Worm (Caenorhabditis elegans) whole organism, early embryonic: ENCODE measurements around the gene T04F3.1.

ENCODE experiments used
- B0310.2 ChIP-seq: sonication (generic microtip); optimal IDR thresholded peaks from 2 replicates; lab custom pipeline; 2016; ENCODE audit warnings: mild to moderate bottlenecking, missing genetic modification characterization, missing compliant biosample characterization
- F13C5.2 ChIP-seq: sonication (generic microtip); optimal IDR thresholded peaks from 2 replicates; lab custom pipeline; 2017; ENCODE audit warnings: mild to moderate bottlenecking, missing genetic modification characterization, inconsistent platforms, missing compliant biosample characterization
- aly-1 ChIP-seq: sonication (generic microtip); optimal IDR thresholded peaks from 2 replicates; lab custom pipeline; 2016; ENCODE audit warnings: missing genetic modification characterization, missing compliant biosample characterization
- ama-1 ChIP-seq: fragments of 150-350 bp; optimal IDR thresholded peaks from 2 replicates; lab custom pipeline; 2014
- ceh-13 ChIP-seq: fragments of 200-800 bp; sonication (Bioruptor generic); optimal IDR thresholded peaks from 2 replicates; lab custom pipeline; 2018; ENCODE audit warnings: mild to moderate bottlenecking, missing genetic modification characterization, missing compliant biosample characterization
- ceh-36 ChIP-seq: sonication (generic microtip); optimal IDR thresholded peaks from 2 replicates; lab custom pipeline; 2016; ENCODE audit warnings: missing genetic modification characterization, inconsistent platforms, missing compliant biosample characterization
- ets-7 ChIP-seq: sonication (generic microtip); optimal IDR thresholded peaks from 2 replicates; lab custom pipeline; 2016; ENCODE audit warnings: missing genotype, missing genetic modification characterization, missing compliant biosample characterization
- flt-1 ChIP-seq: fragments of 200-800 bp; sonication (Bioruptor generic); IDR thresholded peaks from 2 replicates; pipeline ENCODE4 v1.3.6; 2022; ENCODE audit warnings: missing genetic modification characterization, missing compliant biosample characterization
- hmbx-1 ChIP-seq: sonication (generic microtip); optimal IDR thresholded peaks from 2 replicates; lab custom pipeline; 2016; ENCODE audit warnings: mild to moderate bottlenecking, missing genetic modification characterization, missing compliant biosample characterization
- hmg-4 ChIP-seq: fragments of 200-800 bp; sonication (Bioruptor generic); optimal IDR thresholded peaks from 2 replicates; lab custom pipeline; 2018; ENCODE audit warnings: mild to moderate bottlenecking, missing genetic modification characterization, missing compliant biosample characterization
- hnd-1 ChIP-seq: sonication (generic microtip); optimal IDR thresholded peaks from 2 replicates; lab custom pipeline; 2016; ENCODE audit warnings: missing genetic modification characterization, missing compliant biosample characterization
- pes-1 ChIP-seq: fragments of 200-800 bp; sonication (Bioruptor generic); IDR thresholded peaks from 2 replicates; pipeline ENCODE4 v1.3.6; 2022; ENCODE audit warnings: missing genetic modification reagents, missing genetic modification characterization, missing compliant biosample characterization
- scrt-1 ChIP-seq: fragments of 200-800 bp; sonication (Bioruptor generic); IDR thresholded peaks from 2 replicates; pipeline ENCODE4 v1.3.6; 2022; ENCODE audit warnings: missing genetic modification characterization, missing compliant biosample characterization
- sea-1 ChIP-seq: fragments of 200-800 bp; sonication (Bioruptor generic); conservative IDR thresholded peaks from 2 replicates; pipeline ENCODE4 v1.3.6; 2022; ENCODE audit warnings: missing genetic modification characterization, missing compliant biosample characterization
- tbx-11 ChIP-seq: fragments of 200-800 bp; sonication (Bioruptor generic); IDR thresholded peaks from 2 replicates; pipeline ENCODE4 v1.3.6; 2022; ENCODE audit warnings: missing genetic modification characterization, missing compliant biosample characterization
- tbx-37 ChIP-seq: fragments of 200-800 bp; sonication (Bioruptor generic); conservative IDR thresholded peaks from 2 replicates; pipeline ENCODE4 v1.3.6; 2022; ENCODE audit warnings: missing genetic modification reagents, missing genetic modification characterization, missing compliant biosample characterization
- tra-4 ChIP-seq: sonication (generic microtip); optimal IDR thresholded peaks from 2 replicates; lab custom pipeline; 2017; ENCODE audit warnings: missing genetic modification characterization, missing compliant biosample characterization

Gene T04F3.1

DNA sequence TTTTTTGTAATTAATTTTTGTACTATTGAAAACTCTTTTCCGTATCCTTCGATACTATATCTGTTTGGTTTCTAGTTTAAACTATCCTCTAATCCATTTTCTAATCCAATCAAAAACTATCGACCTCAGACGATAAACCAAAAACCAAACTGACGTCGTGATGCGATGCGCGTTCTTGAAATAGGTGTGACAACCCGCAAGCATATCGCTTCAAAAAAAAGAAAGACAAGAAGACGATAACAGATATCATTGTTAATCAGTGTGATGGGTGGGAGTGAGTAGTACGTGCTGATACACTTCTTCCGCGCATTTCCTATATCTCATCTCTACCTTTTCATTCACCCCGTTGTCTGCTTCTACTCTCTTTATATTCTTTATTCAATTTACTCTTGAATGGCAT is at the start of gene T04F3.1:
Gene T04F3.1, plus strand, starts transcription at position 246 of the 400 bp plus-strand sequence.
- TF ChIP-seq B0310.2 (tag; lab: Kevin White, UChicago) (no peak), pes-1 (no peak), hmbx-1 (tag; lab: Kevin White, UChicago) (no peak), aly-1 (no peak), hnd-1 (tag; lab: Kevin White, UChicago) (no peak), hmg-4 (GFP tag; lab: Kevin White, UChicago) (no peak), scrt-1 (GFP tag; lab: Robert Waterston, UW) (no peak), flt-1 (GFP tag; lab: Robert Waterston, UW) (no peak)

DNA sequence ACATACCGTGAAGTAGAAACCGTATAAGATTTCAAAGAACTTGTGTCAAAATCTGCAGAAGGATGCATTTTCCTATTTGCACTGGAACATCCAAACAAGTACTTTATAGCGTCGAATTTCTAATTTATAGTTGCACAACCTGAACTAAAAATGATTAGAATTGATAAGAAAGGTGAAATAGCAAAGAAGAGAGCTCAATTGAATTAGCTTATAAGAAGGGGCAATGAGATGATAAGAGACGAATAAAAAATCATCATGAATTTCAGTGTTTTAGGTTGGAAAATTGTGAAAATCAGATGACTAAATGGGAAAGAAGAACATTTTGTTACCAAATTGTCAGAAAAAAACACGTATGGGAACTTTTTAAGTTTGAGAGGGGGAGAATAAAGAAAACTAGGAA is 48.3 kb upstream of the T04F3.1 start, which contains the start of gene W05E10.1:
Gene W05E10.1, minus strand, starts transcription at position 139 of the 400 bp plus-strand sequence.
- TF ChIP-seq hnd-1 (tag; lab: Kevin White, UChicago) (no peak), sea-1 (no peak), tbx-11 (no peak), tbx-37 (GFP tag; lab: Robert Waterston, UW) (no peak), hmg-4 (GFP tag; lab: Kevin White, UChicago) (no peak), ceh-13 (GFP tag; lab: Kevin White, UChicago) (no peak), flt-1 (GFP tag; lab: Robert Waterston, UW) (no peak), scrt-1 (GFP tag; lab: Robert Waterston, UW) (no peak), tra-4 (tag; lab: Kevin White, UChicago) (no peak), ceh-36 (no peak), B0310.2 (tag; lab: Kevin White, UChicago) (no peak), ets-7 (tag; lab: Kevin White, UChicago) (no peak), aly-1 (no peak)

DNA sequence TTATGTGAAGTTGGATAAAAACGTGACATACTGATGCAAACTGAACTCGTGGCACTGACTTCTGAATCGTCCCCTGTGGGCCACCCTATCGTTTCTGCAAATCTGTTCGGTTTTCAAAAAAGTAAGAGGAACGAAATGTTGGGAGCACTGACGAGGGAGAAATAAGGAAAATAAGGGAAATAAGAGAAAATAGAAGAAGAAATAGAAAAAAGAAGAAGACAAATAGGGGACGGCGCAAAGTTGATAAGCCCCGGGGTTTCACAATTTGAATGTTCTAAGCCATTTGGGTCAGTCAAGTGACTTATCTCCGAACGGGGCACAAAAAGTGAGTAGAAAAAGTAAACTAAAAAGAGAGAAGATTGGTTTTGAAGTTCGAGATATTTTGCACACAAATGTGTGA is 44.3 kb upstream of the T04F3.1 start, which contains the start of gene W05E10.5:
Gene W05E10.5, minus strand, starts transcription at position 101 of the 400 bp plus-strand sequence.
- TF ChIP-seq flt-1 (GFP tag; lab: Robert Waterston, UW), result no peak

DNA sequence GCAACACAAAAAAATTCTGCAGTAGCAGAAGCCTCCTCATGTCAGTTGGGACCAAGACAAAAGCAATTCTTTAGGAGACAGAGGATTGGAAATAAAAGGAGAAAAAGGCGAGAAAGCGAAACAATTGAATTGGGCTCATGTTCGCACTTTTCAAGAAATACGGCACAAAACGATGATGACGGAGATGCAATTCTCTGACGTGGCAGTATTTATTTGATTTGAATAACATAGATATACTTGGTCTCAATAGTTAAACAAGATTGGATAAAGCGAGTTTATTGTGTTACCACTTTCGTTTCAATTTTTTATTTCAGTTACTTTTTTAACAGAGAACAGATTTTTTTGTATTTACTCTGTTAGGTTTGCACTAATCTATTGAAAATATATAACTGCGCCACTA is 42.4 kb upstream of the T04F3.1 start:
- TF ChIP-seq aly-1, result no peak
- no peak for TF ChIP-seq ceh-36
- no peak for TF ChIP-seq tbx-37 (GFP tag; lab: Robert Waterston, UW)
- TF ChIP-seq hmbx-1 (tag; lab: Kevin White, UChicago), result no peak

DNA sequence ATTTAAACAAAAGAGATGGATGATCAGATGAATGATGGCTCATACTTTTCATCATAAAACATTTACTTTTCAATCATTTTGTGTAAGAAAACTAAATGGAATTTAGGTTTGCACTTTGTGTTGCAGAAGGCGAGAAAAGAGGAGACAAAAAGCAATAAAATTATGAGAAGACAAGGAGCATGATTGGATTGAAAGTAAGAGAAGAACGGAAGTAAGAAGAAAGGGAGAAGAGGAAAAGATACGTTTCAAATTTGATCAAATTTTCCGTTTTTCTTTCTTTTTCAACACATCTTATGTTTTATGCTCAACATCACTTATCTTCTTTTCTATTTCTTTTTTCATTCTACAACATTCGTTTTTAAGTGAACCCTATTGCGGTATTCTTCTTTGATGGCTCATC is 35.2 kb upstream of the T04F3.1 start:
- TF ChIP-seq ceh-13 (GFP tag; lab: Kevin White, UChicago) (no peak), pes-1 (no peak), tbx-37 (GFP tag; lab: Robert Waterston, UW) (no peak), ama-1 (lab: Kevin White, UChicago) (no peak), hmbx-1 (tag; lab: Kevin White, UChicago) (no peak), F13C5.2 (tag; lab: Kevin White, UChicago) (no peak), hnd-1 (tag; lab: Kevin White, UChicago) (no peak), scrt-1 (GFP tag; lab: Robert Waterston, UW) (no peak), B0310.2 (tag; lab: Kevin White, UChicago) (no peak)

DNA sequence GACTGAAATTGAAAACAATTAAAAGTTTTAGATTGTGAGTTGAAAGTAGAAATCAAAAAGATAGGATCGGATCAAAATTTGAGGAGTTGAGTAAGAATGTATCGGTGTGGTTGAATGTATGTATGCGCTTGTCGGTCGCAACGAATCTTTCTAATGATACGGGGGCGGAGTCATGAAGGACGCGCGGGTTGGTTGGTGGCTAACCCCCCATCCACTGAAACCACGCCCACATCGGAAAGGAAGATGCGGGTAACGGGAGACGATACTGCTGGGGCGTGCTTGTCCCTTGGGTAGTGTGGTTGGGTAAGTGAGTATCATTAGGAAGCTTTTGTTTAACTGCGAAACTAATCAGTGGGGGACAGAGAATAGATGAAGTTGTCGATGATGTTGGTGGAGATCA is 34.5 kb upstream of the T04F3.1 start, which contains the start of gene ceh-32:
Gene ceh-32, minus strand, starts transcription at position 2 of the 400 bp plus-strand sequence.
- TF ChIP-seq F13C5.2 (tag; lab: Kevin White, UChicago), result peak; percentile 1
- TF ChIP-seq hmbx-1 (tag; lab: Kevin White, UChicago), result no peak

DNA sequence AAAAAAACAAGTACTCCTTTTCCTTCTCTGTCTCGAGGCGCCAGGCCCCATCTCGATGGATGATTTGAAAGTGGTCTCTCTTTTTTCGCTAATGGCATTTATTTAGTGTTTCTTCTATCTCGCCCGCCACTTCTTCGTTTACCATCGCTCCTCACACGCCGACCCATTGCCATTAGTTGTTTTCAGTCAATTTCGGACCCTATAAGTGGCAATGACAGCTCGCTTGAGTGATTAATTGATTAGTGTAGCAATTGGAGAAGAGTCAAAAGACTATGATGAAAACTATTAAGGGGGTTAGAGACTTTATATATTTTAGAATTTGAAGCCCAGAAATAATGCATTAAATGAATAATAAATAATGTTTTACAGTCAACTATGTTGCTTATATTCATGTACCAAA is 33.5 kb upstream of the T04F3.1 start:
- no peak for TF ChIP-seq tra-4 (tag; lab: Kevin White, UChicago)
- TF ChIP-seq hnd-1 (tag; lab: Kevin White, UChicago), result no peak
- TF ChIP-seq tbx-11, result no peak
- no peak for TF ChIP-seq ets-7 (tag; lab: Kevin White, UChicago)
- no peak for TF ChIP-seq sea-1
- TF ChIP-seq ama-1 (lab: Kevin White, UChicago), result no peak
- TF ChIP-seq flt-1 (GFP tag; lab: Robert Waterston, UW), result no peak
- TF ChIP-seq pes-1, result no peak
- TF ChIP-seq aly-1, result no peak
- no peak for TF ChIP-seq F13C5.2 (tag; lab: Kevin White, UChicago)
- TF ChIP-seq ceh-13 (GFP tag; lab: Kevin White, UChicago), result no peak
- TF ChIP-seq B0310.2 (tag; lab: Kevin White, UChicago), result no peak
- no peak for TF ChIP-seq hmbx-1 (tag; lab: Kevin White, UChicago)
- no peak for TF ChIP-seq hmg-4 (GFP tag; lab: Kevin White, UChicago)
- TF ChIP-seq scrt-1 (GFP tag; lab: Robert Waterston, UW), result no peak
- no peak for TF ChIP-seq ceh-36
- no peak for TF ChIP-seq tbx-37 (GFP tag; lab: Robert Waterston, UW)

DNA sequence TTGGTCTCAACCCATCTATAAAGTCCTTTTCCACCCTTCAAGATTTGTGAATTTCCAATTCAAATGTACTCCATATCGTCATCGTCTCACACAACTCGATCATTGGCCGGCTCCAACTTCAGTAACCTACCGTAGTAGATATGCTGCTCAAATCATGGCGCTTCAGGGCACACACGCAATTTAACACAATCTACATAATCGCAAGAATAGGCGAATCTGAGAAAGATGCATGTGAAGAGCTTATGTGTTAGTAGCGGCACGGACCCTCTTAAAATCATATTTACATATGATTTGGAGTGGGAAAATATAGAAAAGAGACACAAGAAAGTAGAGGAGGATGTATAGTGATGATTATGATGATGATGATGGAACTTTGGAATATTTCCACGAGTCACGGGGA is 28.1 kb upstream of the T04F3.1 start:
- TF ChIP-seq tbx-37 (GFP tag; lab: Robert Waterston, UW), result no peak

DNA sequence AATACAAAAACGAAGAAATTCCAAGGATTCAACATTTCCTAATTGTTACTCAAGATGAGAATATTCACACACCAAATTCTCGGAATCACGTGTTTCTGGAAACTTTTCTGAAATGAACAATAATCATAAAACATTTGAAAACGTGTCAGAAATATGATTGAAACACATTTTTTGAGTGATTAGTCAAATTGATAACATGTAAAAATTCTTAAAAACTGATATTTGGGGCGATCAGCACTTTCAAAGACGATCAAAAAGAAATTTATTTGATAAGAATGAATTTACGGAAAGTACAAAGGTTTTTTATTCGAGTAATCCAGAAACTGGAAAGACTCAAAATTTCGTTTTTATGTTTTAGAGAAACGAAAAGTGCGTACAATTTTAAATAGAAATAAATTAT is 24.1 kb upstream of the T04F3.1 start, which contains the start of gene tre-3:
Gene tre-3, minus strand, starts transcription at position 107 of the 400 bp plus-strand sequence.
- no peak for TF ChIP-seq ets-7 (tag; lab: Kevin White, UChicago)
- TF ChIP-seq pes-1, result no peak
